Fruit fly (Drosophila melanogaster) whole organism, embryonic: ENCODE measurements around the gene CG16985.

Experiments
- CG10209 ChIP-seq: fragments of 200-800 bp; sonication (Bioruptor generic); optimal IDR thresholded peaks from 3 replicates; lab custom pipeline; 2017; ENCODE audit warnings: missing biosample characterization, mild to moderate bottlenecking, missing genetic modification characterization, missing genetic modification reagents
- CG11398 ChIP-seq: fragments of 200-800 bp; sonication (Bioruptor generic); optimal IDR thresholded peaks from 2 replicates; lab custom pipeline; 2016; ENCODE audit warnings: missing biosample characterization, missing genetic modification characterization
- CG14965 ChIP-seq: fragments of 200-800 bp; sonication (Bioruptor generic); optimal IDR thresholded peaks from 2 replicates; lab custom pipeline; 2016; ENCODE audit warnings: missing biosample characterization, missing genetic modification characterization, borderline replicate concordance
- CG16863 ChIP-seq: fragments of 200-800 bp; sonication (Bioruptor generic); optimal IDR thresholded peaks from 3 replicates; lab custom pipeline; 2016; ENCODE audit warnings: missing biosample characterization, missing genetic modification characterization
- CG17359 ChIP-seq: fragments of 200-800 bp; sonication (Bioruptor generic); optimal IDR thresholded peaks from 3 replicates; lab custom pipeline; 2018; ENCODE audit warnings: missing biosample characterization, mild to moderate bottlenecking, missing genetic modification characterization, moderate library complexity
- CG17568 ChIP-seq: fragments of 200-800 bp; sonication (Bioruptor generic); optimal IDR thresholded peaks from 2 replicates; lab custom pipeline; 2018; ENCODE audit warnings: missing biosample characterization, mild to moderate bottlenecking, missing genetic modification characterization, moderate library complexity
- CG18476 ChIP-seq: fragments of 200-800 bp; sonication (Bioruptor generic); optimal IDR thresholded peaks from 2 replicates; lab custom pipeline; 2016; ENCODE audit warnings: missing biosample characterization, mild to moderate bottlenecking, missing genetic modification characterization
- CG18764 ChIP-seq: fragments of 200-800 bp; sonication (Bioruptor generic); optimal IDR thresholded peaks from 3 replicates; lab custom pipeline; 2016; ENCODE audit warnings: missing biosample characterization, missing genetic modification characterization
- CG32532 ChIP-seq: fragments of 200-800 bp; sonication (Bioruptor generic); IDR thresholded peaks from 2 replicates; pipeline ENCODE4 v1.3.6; 2022; ENCODE audit warnings: missing biosample characterization, missing genetic modification characterization
- CG34422 ChIP-seq: fragments of 200-800 bp; sonication (Bioruptor generic); IDR thresholded peaks from 3 replicates; pipeline ENCODE4 v1.3.6; 2022; ENCODE audit warnings: missing biosample characterization, missing genetic modification characterization
- CG6272 ChIP-seq: fragments of 200-800 bp; sonication (Bioruptor generic); IDR thresholded peaks from 2 replicates; pipeline ENCODE4 v1.3.6; 2022; ENCODE audit warnings: missing biosample characterization, missing genetic modification characterization
- CG7271 ChIP-seq: fragments of 200-800 bp; sonication (Bioruptor generic); optimal IDR thresholded peaks from 2 replicates; lab custom pipeline; 2018; ENCODE audit warnings: missing biosample characterization, mild to moderate bottlenecking, missing genetic modification characterization, moderate library complexity
- CG7839 ChIP-seq: fragments of 200-800 bp; sonication (Bioruptor generic); optimal IDR thresholded peaks from 3 replicates; lab custom pipeline; 2018; ENCODE audit warnings: missing biosample characterization, mild to moderate bottlenecking, missing genetic modification characterization, moderate library complexity
- CG7963 ChIP-seq: fragments of 200-800 bp; sonication (Bioruptor generic); IDR thresholded peaks from 3 replicates; pipeline ENCODE4 v1.3.6; 2022; ENCODE audit warnings: missing biosample characterization, missing genetic modification characterization; ENCODE audit not compliant: partially characterized antibody
- CG8944 ChIP-seq: fragments of 200-800 bp; sonication (Bioruptor generic); optimal IDR thresholded peaks from 3 replicates; lab custom pipeline; 2016; ENCODE audit warnings: missing biosample characterization, missing genetic modification characterization
- CG9215 ChIP-seq: fragments of 200-800 bp; sonication (Bioruptor generic); IDR thresholded peaks from 2 replicates; pipeline ENCODE4 v1.3.6; 2022; ENCODE audit warnings: missing biosample characterization, missing genetic modification characterization
- CG9437 ChIP-seq: fragments of 200-800 bp; sonication (Bioruptor generic); optimal IDR thresholded peaks from 2 replicates; lab custom pipeline; 2018; ENCODE audit warnings: missing biosample characterization, mild to moderate bottlenecking, missing genetic modification characterization
- CG9609 ChIP-seq: fragments of 200-800 bp; sonication (Bioruptor generic); optimal IDR thresholded peaks from 3 replicates; lab custom pipeline; 2016; ENCODE audit warnings: missing biosample characterization, missing genetic modification characterization
- D19A ChIP-seq: fragments of 200-800 bp; optimal IDR thresholded peaks from 3 replicates; lab custom pipeline; 2019; ENCODE audit warnings: missing biosample characterization, mild to moderate bottlenecking, missing genetic modification characterization, moderate library complexity
- E2f1 ChIP-seq: fragments of 200-800 bp; sonication (Bioruptor generic); IDR thresholded peaks from 2 replicates; pipeline ENCODE4 v1.3.6; 2022; ENCODE audit warnings: missing biosample characterization, missing genetic modification characterization
- Elba2 ChIP-seq: fragments of 200-800 bp; sonication (Bioruptor generic); optimal IDR thresholded peaks from 3 replicates; lab custom pipeline; 2016; ENCODE audit warnings: missing biosample characterization, missing genetic modification characterization
- GATAe ChIP-seq: fragments of 200-800 bp; sonication (Bioruptor generic); conservative IDR thresholded peaks from 2 replicates; pipeline ENCODE4 v1.3.6; 2022; ENCODE audit warnings: missing biosample characterization, missing genetic modification characterization
- HLHmδ ChIP-seq: fragments of 200-800 bp; sonication (Bioruptor generic); optimal IDR thresholded peaks from 2 replicates; lab custom pipeline; 2018; ENCODE audit warnings: missing biosample characterization, mild to moderate bottlenecking, missing genetic modification characterization, moderate library complexity
- Hr51 ChIP-seq, 2 experiments: fragments of 200-800 bp; sonication (Bioruptor generic); optimal IDR thresholded peaks; 2 replicates in 1 of 2; 3 replicates in 1 of 2; lab custom pipeline; 2016 to 2018; ENCODE audit warnings: missing biosample characterization in 2 of 2, missing genetic modification characterization in 2 of 2, mild to moderate bottlenecking in 1 of 2, moderate library complexity in 1 of 2
- Hsf ChIP-seq: fragments of 200-800 bp; sonication (Bioruptor generic); optimal IDR thresholded peaks from 3 replicates; lab custom pipeline; 2016; ENCODE audit warnings: missing biosample characterization, missing genetic modification characterization
- Mad ChIP-seq: fragments of 200-800 bp; sonication (Bioruptor generic); optimal IDR thresholded peaks from 2 replicates; lab custom pipeline; 2016; ENCODE audit warnings: missing biosample characterization, missing genetic modification characterization
- NC2α ChIP-seq: fragments of 200-800 bp; sonication (Bioruptor generic); optimal IDR thresholded peaks from 2 replicates; lab custom pipeline; 2016; ENCODE audit warnings: missing biosample characterization, missing genetic modification characterization
- Oaz ChIP-seq: fragments of 200-800 bp; sonication (Bioruptor generic); IDR thresholded peaks from 2 replicates; pipeline ENCODE4 v1.3.6; 2022; ENCODE audit warnings: missing biosample characterization, missing genetic modification characterization
- Ptx1 ChIP-seq: fragments of 200-800 bp; sonication (Bioruptor generic); IDR thresholded peaks from 2 replicates; pipeline ENCODE4 v1.3.6; 2022; ENCODE audit warnings: missing biosample characterization, missing genetic modification characterization
- Sox102F ChIP-seq: fragments of 200-800 bp; sonication (Bioruptor generic); optimal IDR thresholded peaks from 2 replicates; lab custom pipeline; 2018; ENCODE audit warnings: missing biosample characterization, mild to moderate bottlenecking, missing genetic modification characterization, moderate library complexity
- Stat92E ChIP-seq, 3 experiments: fragments of >200 bp in 2 of 3; fragments of 200-800 bp in 1 of 3; sonication (Bioruptor generic) in 1 of 3; optimal IDR thresholded peaks; 2 replicates each; lab custom pipeline; 2017 to 2019; ENCODE audit warnings: missing biosample characterization in 3 of 3, missing genetic modification characterization in 3 of 3, mild to moderate bottlenecking in 1 of 3, moderate library complexity in 1 of 3
- ab ChIP-seq: fragments of 200-800 bp; sonication (Bioruptor generic); optimal IDR thresholded peaks from 2 replicates; lab custom pipeline; 2016; ENCODE audit warnings: missing biosample characterization, missing genetic modification characterization
- bigmax ChIP-seq: fragments of 200-800 bp; sonication (Bioruptor generic); optimal IDR thresholded peaks from 2 replicates; lab custom pipeline; 2018; ENCODE audit warnings: missing biosample characterization, mild to moderate bottlenecking, missing genetic modification characterization
- bowl ChIP-seq: fragments of 200-800 bp; sonication (Bioruptor generic); IDR thresholded peaks from 2 replicates; pipeline ENCODE4 v1.3.6; 2022; ENCODE audit warnings: missing biosample characterization, missing genetic modification characterization
- chm ChIP-seq: fragments of 200-800 bp; sonication (Bioruptor generic); IDR thresholded peaks from 2 replicates; pipeline ENCODE4 v1.3.6; 2022; ENCODE audit warnings: missing biosample characterization, missing genetic modification characterization
- crc ChIP-seq: fragments of 200-800 bp; sonication (Bioruptor generic); optimal IDR thresholded peaks from 2 replicates; lab custom pipeline; 2016; ENCODE audit warnings: missing biosample characterization, missing genetic modification characterization
- croc ChIP-seq: fragments of 200-800 bp; sonication (Bioruptor generic); conservative IDR thresholded peaks from 3 replicates; pipeline ENCODE4 v1.3.6; 2022; ENCODE audit warnings: missing biosample characterization, missing genetic modification characterization
- en ChIP-seq: fragments of 200-800 bp; sonication (Bioruptor generic); optimal IDR thresholded peaks from 2 replicates; lab custom pipeline; 2016; ENCODE audit warnings: missing biosample characterization, missing genetic modification characterization
- h ChIP-seq: fragments of >200 bp; optimal IDR thresholded peaks from 2 replicates; lab custom pipeline; 2017
- hbn ChIP-seq: fragments of 200-800 bp; sonication (Bioruptor generic); IDR thresholded peaks from 2 replicates; pipeline ENCODE4 v1.3.6; 2022; ENCODE audit warnings: missing biosample characterization, missing genetic modification characterization; ENCODE audit not compliant: partially characterized antibody
- hkb ChIP-seq, 2 experiments: fragments of 200-800 bp in 1 of 2; fragments of >200 bp in 1 of 2; sonication (Bioruptor generic) in 1 of 2; IDR thresholded peaks in 1 of 2; optimal IDR thresholded peaks in 1 of 2; 2 replicates each; pipeline versions ENCODE4 v1.3.6 to Lab custom; 2017 to 2022; ENCODE audit warnings: missing biosample characterization in 1 of 2, missing genetic modification characterization in 1 of 2
- jigr1 ChIP-seq: fragments of 200-800 bp; sonication (Bioruptor generic); IDR thresholded peaks from 3 replicates; pipeline ENCODE4 v1.3.6; 2022; ENCODE audit warnings: missing biosample characterization, missing genetic modification characterization
- oc ChIP-seq: fragments of 200-800 bp; sonication (Bioruptor generic); optimal IDR thresholded peaks from 2 replicates; lab custom pipeline; 2018; ENCODE audit warnings: missing biosample characterization, mild to moderate bottlenecking, missing genetic modification characterization, moderate library complexity
- prd ChIP-seq, 3 experiments: fragments of >200 bp in 2 of 3; fragments of 200-800 bp in 1 of 3; sonication (Bioruptor generic) in 1 of 3; optimal IDR thresholded peaks in 2 of 3; IDR thresholded peaks in 1 of 3; 2 replicates in 2 of 3; 3 replicates in 1 of 3; pipeline versions ENCODE4 v1.3.6 to Lab custom; 2017 to 2022; ENCODE audit warnings: missing biosample characterization in 1 of 3, missing genetic modification characterization in 1 of 3
- row ChIP-seq: fragments of 200-800 bp; sonication (Bioruptor generic); IDR thresholded peaks from 3 replicates; pipeline ENCODE4 v1.3.6; 2022; ENCODE audit warnings: missing biosample characterization, missing genetic modification characterization
- schlank ChIP-seq: fragments of 200-800 bp; sonication (Bioruptor generic); optimal IDR thresholded peaks from 2 replicates; lab custom pipeline; 2018; ENCODE audit warnings: missing biosample characterization, mild to moderate bottlenecking, missing genetic modification characterization
- scrt ChIP-seq: fragments of 200-800 bp; sonication (Bioruptor generic); optimal IDR thresholded peaks from 2 replicates; lab custom pipeline; 2018; ENCODE audit warnings: missing biosample characterization, mild to moderate bottlenecking, missing genetic modification characterization, moderate library complexity
- sisA ChIP-seq: fragments of 200-800 bp; sonication (Bioruptor generic); IDR thresholded peaks from 2 replicates; pipeline ENCODE4 v1.3.6; 2022; ENCODE audit warnings: missing biosample characterization, missing genetic modification characterization
- sr ChIP-seq: fragments of 200-800 bp; sonication (Bioruptor generic); IDR thresholded peaks from 3 replicates; pipeline ENCODE4 v1.3.6; 2022; ENCODE audit warnings: missing biosample characterization, missing genetic modification characterization

Gene CG16985

DNA sequence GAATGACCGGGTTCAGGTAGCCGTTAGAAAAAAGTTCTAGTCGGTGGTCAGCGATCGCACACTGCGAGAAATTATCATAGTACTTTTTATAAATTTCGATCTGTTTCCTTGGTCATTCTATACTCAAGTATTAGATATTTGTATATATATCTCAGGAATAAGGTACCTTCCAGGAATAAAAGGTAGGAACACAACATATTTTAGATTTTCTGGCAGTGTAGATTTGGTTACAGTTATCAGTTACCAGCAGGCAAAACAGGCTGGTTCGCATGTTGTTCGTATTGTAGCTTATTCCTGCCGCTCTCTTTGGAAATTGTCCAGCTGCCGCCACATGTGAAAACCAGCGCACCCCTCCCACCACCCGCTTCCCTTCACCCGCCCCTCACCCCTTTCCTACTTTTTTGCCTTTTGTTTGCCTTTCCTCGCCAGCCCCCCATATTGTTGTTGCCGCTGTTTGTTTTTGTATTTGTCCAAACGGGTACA, 17.7 kb upstream of the CG16985 start (continued):
- TF ChIP-seq Stat92E (GFP tag; optimal IDR thresholded peaks at IDR 0.05; lab: Kevin White, UChicago) = peak in 1 of 3 experiments; percentile 78
- peak; percentile 83 for TF ChIP-seq Sox102F (GFP tag; lab: Kevin White, UChicago)
- peak; percentile 35 for TF ChIP-seq en (GFP tag; lab: Kevin White, UChicago)
- peak; percentile 68 for TF ChIP-seq CG16863 (GFP tag; lab: Kevin White, UChicago)
- TF ChIP-seq CG17359 (tag; lab: Kevin White, UChicago) = peak; percentile 86
- TF ChIP-seq CG9609 (GFP tag; lab: Kevin White, UChicago) = peak; percentile 35
- TF ChIP-seq CG17568 (GFP tag; lab: Kevin White, UChicago) = peak; percentile 71
- peak; percentile 55 for TF ChIP-seq CG9437
- TF ChIP-seq E2f1 (GFP tag; lab: Robert Waterston, UW) = peak; percentile 81
- TF ChIP-seq schlank (tag; lab: Kevin White, UChicago) = peak; percentile 60
- peak; percentile 50 for TF ChIP-seq CG18764
- peak; percentile 93 for TF ChIP-seq row
- no peak for TF ChIP-seq jigr1 (GFP tag; lab: Robert Waterston, UW)
- peak; percentile 74; the same call in 1 of the 2 replicates for TF ChIP-seq CG6272 (GFP tag; lab: Robert Waterston, UW)
- TF ChIP-seq hkb (optimal IDR thresholded peaks at IDR 0.05; lab: Kevin White, UChicago) = no peak
- peak; percentile 95 for TF ChIP-seq hkb (GFP tag; IDR thresholded peaks at IDR 0.05; lab: Robert Waterston, UW)
- no peak for TF ChIP-seq bigmax (GFP tag; lab: Kevin White, UChicago)
- peak; percentile 44 for TF ChIP-seq ab (GFP tag; lab: Kevin White, UChicago)
- TF ChIP-seq prd (optimal IDR thresholded peaks at IDR 0.05; lab: Kevin White, UChicago) = no peak
- TF ChIP-seq prd (GFP tag; IDR thresholded peaks at IDR 0.05; lab: Robert Waterston, UW) = peak; percentile 90
- peak; percentile 69 for TF ChIP-seq oc
- peak; percentile 70 for TF ChIP-seq CG9215
- TF ChIP-seq CG8944 (GFP tag; lab: Kevin White, UChicago) = peak; percentile 42
- peak; percentile 78 for TF ChIP-seq Ptx1
- no peak for TF ChIP-seq h
- TF ChIP-seq CG14965 (GFP tag; lab: Kevin White, UChicago) = peak; percentile 26
- no peak for TF ChIP-seq CG7963 (GFP tag; lab: Robert Waterston, UW)
- peak; percentile 61 for TF ChIP-seq crc
- TF ChIP-seq CG7839 = peak; percentile 88
- TF ChIP-seq CG10209 (GFP tag; lab: Kevin White, UChicago) = peak; percentile 85
- peak; percentile 59; the same call in 1 of the 2 replicates for TF ChIP-seq bowl (GFP tag; lab: Robert Waterston, UW)
- TF ChIP-seq Hsf (GFP tag; lab: Kevin White, UChicago) = peak; percentile 72
- TF ChIP-seq D19A (tag; lab: Kevin White, UChicago) = peak; percentile 85
- peak; percentile 93 for TF ChIP-seq CG34422 (GFP tag; lab: Robert Waterston, UW)
- TF ChIP-seq croc (GFP tag; lab: Robert Waterston, UW) = peak; percentile 81
- TF ChIP-seq hbn (GFP tag; lab: Robert Waterston, UW) = no peak
- peak; percentile 71 for TF ChIP-seq Mad
- peak; percentile 63 to 86 for TF ChIP-seq Hr51 (GFP tag; optimal IDR thresholded peaks at IDR 0.05; lab: Kevin White, UChicago)
- TF ChIP-seq CG7271 (tag; lab: Kevin White, UChicago) = peak; percentile 39
- TF ChIP-seq sisA (GFP tag; lab: Robert Waterston, UW) = peak; percentile 87
- peak; percentile 1 for TF ChIP-seq CG11398 (GFP tag; lab: Kevin White, UChicago)
- peak; percentile 91 for TF ChIP-seq CG32532
- TF ChIP-seq GATAe (GFP tag; lab: Robert Waterston, UW) = peak; percentile 73
- peak; percentile 41 for TF ChIP-seq NC2α (GFP tag; lab: Kevin White, UChicago)
- TF ChIP-seq HLHmδ = no peak
- TF ChIP-seq Elba2 = no peak
- peak; percentile 50 for TF ChIP-seq CG18476 (GFP tag; lab: Kevin White, UChicago)
- TF ChIP-seq scrt (GFP tag; lab: Kevin White, UChicago) = peak; percentile 79
- peak; percentile 71 for TF ChIP-seq Oaz (GFP tag; lab: Robert Waterston, UW)
- TF ChIP-seq chm (GFP tag; lab: Robert Waterston, UW) = peak; percentile 96
- TF ChIP-seq sr (GFP tag; lab: Robert Waterston, UW) = 0 out of 3 replicates have a peak, but pooled peaks have one; percentile 15
